Fruit fly (Drosophila melanogaster) whole organism, embryonic: ENCODE data around the gene Ac13E.

Source experiments
- BEAF-32 ChIP-seq: fragments of 200-800 bp; sonication (Bioruptor generic); optimal IDR thresholded peaks from 3 replicates; lab custom pipeline; 2017; ENCODE audit warnings: missing biosample characterization, missing genetic modification characterization, mild to moderate bottlenecking, moderate library complexity, missing genetic modification reagents
- CG10209 ChIP-seq: fragments of 200-800 bp; sonication (Bioruptor generic); optimal IDR thresholded peaks from 3 replicates; lab custom pipeline; 2017; ENCODE audit warnings: missing biosample characterization, mild to moderate bottlenecking, missing genetic modification characterization, missing genetic modification reagents
- CG11560 ChIP-seq: fragments of 200-800 bp; sonication (Bioruptor generic); IDR thresholded peaks from 3 replicates; pipeline ENCODE4 v1.3.6; 2022; ENCODE audit warnings: missing biosample characterization, missing genetic modification characterization
- CG12391 ChIP-seq: fragments of 200-800 bp; sonication (Bioruptor generic); optimal IDR thresholded peaks from 3 replicates; lab custom pipeline; 2018; ENCODE audit warnings: missing biosample characterization, mild to moderate bottlenecking, missing genetic modification characterization, moderate library complexity
- CG14710 ChIP-seq: fragments of 200-800 bp; sonication (Bioruptor generic); optimal IDR thresholded peaks from 3 replicates; lab custom pipeline; 2019; ENCODE audit warnings: missing biosample characterization, mild to moderate bottlenecking, missing genetic modification characterization, moderate library complexity
- CG15514 ChIP-seq: fragments of 200-800 bp; sonication (Bioruptor generic); optimal IDR thresholded peaks from 3 replicates; lab custom pipeline; 2017; ENCODE audit warnings: missing biosample characterization, missing genetic modification characterization, mild to moderate bottlenecking, moderate library complexity, missing genetic modification reagents
- CG1602 ChIP-seq: fragments of 200-800 bp; sonication (Bioruptor generic); optimal IDR thresholded peaks from 3 replicates; lab custom pipeline; 2016; ENCODE audit warnings: missing biosample characterization, missing genetic modification characterization
- CG17361 ChIP-seq: fragments of 200-800 bp; sonication (Bioruptor generic); IDR thresholded peaks from 3 replicates; pipeline ENCODE4 v1.3.6; 2022; ENCODE audit warnings: missing biosample characterization, missing genetic modification characterization
- CG31365 ChIP-seq: fragments of 200-800 bp; sonication (Bioruptor generic); optimal IDR thresholded peaks from 2 replicates; lab custom pipeline; 2018; ENCODE audit warnings: missing biosample characterization, mild to moderate bottlenecking, missing genetic modification characterization
- CG32767 ChIP-seq: fragments of 200-800 bp; sonication (Bioruptor generic); IDR thresholded peaks from 2 replicates; pipeline ENCODE4 v1.3.6; 2022; ENCODE audit warnings: missing biosample characterization, missing genetic modification characterization
- CG3838 ChIP-seq: fragments of 200-800 bp; sonication (Bioruptor generic); optimal IDR thresholded peaks from 3 replicates; lab custom pipeline; 2016; ENCODE audit warnings: missing biosample characterization, missing genetic modification characterization
- CG42726 ChIP-seq: fragments of 200-800 bp; sonication (Bioruptor generic); IDR thresholded peaks from 2 replicates; pipeline ENCODE4 v1.3.6; 2022; ENCODE audit warnings: missing biosample characterization, missing genetic modification characterization; ENCODE audit not compliant: partially characterized antibody
- CG7839 ChIP-seq: fragments of 200-800 bp; sonication (Bioruptor generic); optimal IDR thresholded peaks from 3 replicates; lab custom pipeline; 2018; ENCODE audit warnings: missing biosample characterization, mild to moderate bottlenecking, missing genetic modification characterization, moderate library complexity
- CG9817 ChIP-seq: fragments of 200-800 bp; sonication (Bioruptor generic); optimal IDR thresholded peaks from 2 replicates; lab custom pipeline; 2018; ENCODE audit warnings: missing biosample characterization, mild to moderate bottlenecking, missing genetic modification characterization, moderate library complexity
- Chrac-16 ChIP-seq: fragments of 200-800 bp; sonication (Bioruptor generic); optimal IDR thresholded peaks from 3 replicates; lab custom pipeline; 2016; ENCODE audit warnings: missing biosample characterization, missing genetic modification characterization
- CoRest ChIP-seq: fragments of 200-800 bp; sonication (Bioruptor generic); optimal IDR thresholded peaks from 3 replicates; lab custom pipeline; 2018; ENCODE audit warnings: missing biosample characterization, mild to moderate bottlenecking, missing genetic modification characterization, moderate library complexity
- Dbx ChIP-seq: fragments of 200-800 bp; sonication (Bioruptor generic); IDR thresholded peaks from 3 replicates; pipeline ENCODE4 v1.3.6; 2022; ENCODE audit warnings: missing biosample characterization, missing genetic modification characterization
- Dll ChIP-seq: fragments of 200-800 bp; sonication (Bioruptor generic); IDR thresholded peaks from 4 replicates; pipeline ENCODE4 v1.3.6; 2022; ENCODE audit warnings: missing biosample characterization, missing genetic modification characterization; ENCODE audit not compliant: partially characterized antibody
- Doc3 ChIP-seq: fragments of 200-800 bp; sonication (Bioruptor generic); IDR thresholded peaks from 3 replicates; pipeline ENCODE4 v1.3.6; 2022; ENCODE audit warnings: missing biosample characterization, missing genetic modification characterization; ENCODE audit not compliant: partially characterized antibody
- E2f2 ChIP-seq: fragments of 200-800 bp; sonication (Bioruptor generic); IDR thresholded peaks from 2 replicates; pipeline ENCODE4 v1.3.6; 2022; ENCODE audit warnings: missing biosample characterization, missing genetic modification characterization
- Lhr ChIP-seq: fragments of 200-800 bp; sonication (Bioruptor generic); optimal IDR thresholded peaks from 3 replicates; lab custom pipeline; 2017; ENCODE audit warnings: mild to moderate bottlenecking, missing biosample characterization, missing genetic modification reagents, missing genetic modification characterization
- NC2α ChIP-seq: fragments of 200-800 bp; sonication (Bioruptor generic); optimal IDR thresholded peaks from 2 replicates; lab custom pipeline; 2016; ENCODE audit warnings: missing biosample characterization, missing genetic modification characterization
- Nf-YC ChIP-seq: fragments of 200-800 bp; optimal IDR thresholded peaks from 3 replicates; lab custom pipeline; 2019; ENCODE audit warnings: missing biosample characterization, mild to moderate bottlenecking, missing genetic modification characterization, moderate library complexity
- Optix ChIP-seq: fragments of 200-800 bp; sonication (Bioruptor generic); IDR thresholded peaks from 3 replicates; pipeline ENCODE4 v1.3.6; 2022; ENCODE audit warnings: missing biosample characterization, missing genetic modification characterization
- Ssrp ChIP-seq: fragments of 200-800 bp; sonication (Bioruptor generic); optimal IDR thresholded peaks from 2 replicates; lab custom pipeline; 2018; ENCODE audit warnings: missing biosample characterization, mild to moderate bottlenecking, missing genetic modification characterization, moderate library complexity
- abd-A ChIP-seq: fragments of 200-800 bp; sonication (Bioruptor generic); optimal IDR thresholded peaks from 3 replicates; lab custom pipeline; 2019; ENCODE audit warnings: missing biosample characterization, mild to moderate bottlenecking, missing genetic modification characterization, moderate library complexity
- amos ChIP-seq: fragments of 200-800 bp; sonication (Bioruptor generic); IDR thresholded peaks from 2 replicates; pipeline ENCODE4 v1.3.6; 2022; ENCODE audit warnings: missing biosample characterization, missing genetic modification characterization; ENCODE audit not compliant: partially characterized antibody
- ap ChIP-seq: fragments of 200-800 bp; sonication (Bioruptor generic); IDR thresholded peaks from 2 replicates; pipeline ENCODE4 v1.3.6; 2022; ENCODE audit warnings: missing biosample characterization, missing genetic modification characterization
- bsh ChIP-seq, 2 experiments: fragments of 200-800 bp; sonication (Bioruptor generic); optimal IDR thresholded peaks; 2 replicates each; lab custom pipeline; 2017 to 2018; ENCODE audit warnings: mild to moderate bottlenecking in 2 of 2, missing biosample characterization in 2 of 2, missing genetic modification characterization in 2 of 2, moderate library complexity in 1 of 2
- cad ChIP-seq: fragments of >200 bp; optimal IDR thresholded peaks from 2 replicates; lab custom pipeline; 2017; ENCODE audit warnings: missing biosample characterization, missing genetic modification characterization
- chif ChIP-seq, 2 experiments: fragments of 200-800 bp; sonication (Bioruptor generic); optimal IDR thresholded peaks; 3 replicates each; lab custom pipeline; 2016; ENCODE audit warnings: missing biosample characterization in 2 of 2, missing genetic modification characterization in 2 of 2
- corto ChIP-seq: fragments of 200-800 bp; sonication (Bioruptor generic); optimal IDR thresholded peaks from 2 replicates; lab custom pipeline; 2016; ENCODE audit warnings: missing biosample characterization, mild to moderate bottlenecking, missing genetic modification characterization, moderate library complexity
- dimm ChIP-seq: fragments of 200-800 bp; sonication (Bioruptor generic); IDR thresholded peaks from 2 replicates; pipeline ENCODE4 v1.3.6; 2022; ENCODE audit warnings: missing biosample characterization, missing genetic modification characterization
- hbn ChIP-seq: fragments of 200-800 bp; sonication (Bioruptor generic); IDR thresholded peaks from 2 replicates; pipeline ENCODE4 v1.3.6; 2022; ENCODE audit warnings: missing biosample characterization, missing genetic modification characterization; ENCODE audit not compliant: partially characterized antibody
- jumu ChIP-seq: fragments of 200-800 bp; sonication (Bioruptor generic); optimal IDR thresholded peaks from 3 replicates; lab custom pipeline; 2016; ENCODE audit warnings: missing biosample characterization, missing genetic modification characterization
- knrl ChIP-seq: fragments of 200-800 bp; sonication (Bioruptor generic); IDR thresholded peaks from 3 replicates; pipeline ENCODE4 v1.3.6; 2022; ENCODE audit warnings: missing biosample characterization, missing genetic modification characterization; ENCODE audit not compliant: partially characterized antibody
- mam ChIP-seq: fragments of 200-800 bp; sonication (Bioruptor generic); optimal IDR thresholded peaks from 3 replicates; lab custom pipeline; 2016; ENCODE audit warnings: missing biosample characterization, missing genetic modification characterization
- mld ChIP-seq: fragments of 200-800 bp; sonication (Bioruptor generic); IDR thresholded peaks from 3 replicates; pipeline ENCODE4 v1.3.6; 2022; ENCODE audit warnings: missing biosample characterization, missing genetic modification characterization; ENCODE audit not compliant: partially characterized antibody
- nmo ChIP-seq: fragments of 200-800 bp; sonication (Bioruptor generic); optimal IDR thresholded peaks from 2 replicates; lab custom pipeline; 2018; ENCODE audit warnings: missing biosample characterization, mild to moderate bottlenecking, missing genetic modification characterization, moderate library complexity
- phol ChIP-seq: fragments of 200-800 bp; sonication (Bioruptor generic); optimal IDR thresholded peaks from 3 replicates; lab custom pipeline; 2018; ENCODE audit warnings: missing biosample characterization, mild to moderate bottlenecking, missing genetic modification characterization, moderate library complexity
- prd ChIP-seq, 3 experiments: fragments of >200 bp in 2 of 3; fragments of 200-800 bp in 1 of 3; sonication (Bioruptor generic) in 1 of 3; optimal IDR thresholded peaks in 2 of 3; IDR thresholded peaks in 1 of 3; 2 replicates in 2 of 3; 3 replicates in 1 of 3; pipeline versions ENCODE4 v1.3.6 to Lab custom; 2017 to 2022; ENCODE audit warnings: missing biosample characterization in 1 of 3, missing genetic modification characterization in 1 of 3
- pzg ChIP-seq: fragments of 200-800 bp; sonication (Bioruptor generic); optimal IDR thresholded peaks from 3 replicates; lab custom pipeline; 2018; ENCODE audit warnings: missing biosample characterization, mild to moderate bottlenecking, missing genetic modification characterization, moderate library complexity
- row ChIP-seq: fragments of 200-800 bp; sonication (Bioruptor generic); IDR thresholded peaks from 3 replicates; pipeline ENCODE4 v1.3.6; 2022; ENCODE audit warnings: missing biosample characterization, missing genetic modification characterization
- sisA ChIP-seq: fragments of 200-800 bp; sonication (Bioruptor generic); IDR thresholded peaks from 2 replicates; pipeline ENCODE4 v1.3.6; 2022; ENCODE audit warnings: missing biosample characterization, missing genetic modification characterization
- slbo ChIP-seq: fragments of 200-800 bp; sonication (Bioruptor generic); IDR thresholded peaks from 2 replicates; pipeline ENCODE4 v1.3.6; 2022; ENCODE audit warnings: missing biosample characterization, missing genetic modification characterization
- sob ChIP-seq: fragments of 200-800 bp; sonication (Bioruptor generic); IDR thresholded peaks from 2 replicates; pipeline ENCODE4 v1.3.6; 2022; ENCODE audit warnings: missing biosample characterization, missing genetic modification characterization
- trem ChIP-seq: fragments of 200-800 bp; optimal IDR thresholded peaks from 3 replicates; lab custom pipeline; 2019; ENCODE audit warnings: missing biosample characterization, mild to moderate bottlenecking, missing genetic modification characterization, moderate library complexity
- vnd ChIP-seq: fragments of 200-800 bp; sonication (Bioruptor generic); IDR thresholded peaks from 3 replicates; pipeline ENCODE4 v1.3.6; 2022; ENCODE audit warnings: missing biosample characterization, missing genetic modification characterization; ENCODE audit not compliant: partially characterized antibody

Gene Ac13E

dm6 chrX:15475367-15475789 lies 78.7 kb downstream of the Ac13E start, which contains the start of gene mh (continued):
- TF ChIP-seq CG7839 (tag; lab: Kevin White, UChicago) (no peak), ap (GFP tag; lab: Robert Waterston, UW) (no peak), sisA (GFP tag; lab: Robert Waterston, UW) (peak; percentile 50), CG3838 (no peak), Optix (GFP tag; lab: Robert Waterston, UW) (no peak), CG10209 (GFP tag; lab: Kevin White, UChicago) (no peak), amos (peak; percentile 75), bsh (GFP tag; optimal IDR thresholded peaks at IDR 0.05; lab: Kevin White, UChicago) (peak in 1 of 2 experiments; percentile 10), phol (tag; lab: Kevin White, UChicago) (peak; percentile 51), mam (GFP tag; lab: Kevin White, UChicago) (peak; percentile 10), corto (GFP tag; lab: Kevin White, UChicago) (no peak), Doc3 (GFP tag; lab: Robert Waterston, UW) (0 out of 3 replicates have a peak, but pooled peaks have one; percentile 39), jumu (GFP tag; lab: Kevin White, UChicago) (peak; percentile 5), trem (tag; lab: Kevin White, UChicago) (peak; percentile 9), CG42726 (GFP tag; lab: Robert Waterston, UW) (0 out of 2 replicates have a peak, but pooled peaks have one; percentile 28), nmo (GFP tag; lab: Kevin White, UChicago) (peak; percentile 62), NC2α (GFP tag; lab: Kevin White, UChicago) (no peak), Ssrp (no peak), CG1602 (GFP tag; lab: Kevin White, UChicago) (no peak), prd (optimal IDR thresholded peaks at IDR 0.05; lab: Kevin White, UChicago) (no peak), prd (GFP tag; IDR thresholded peaks at IDR 0.05; lab: Robert Waterston, UW) (0 out of 3 replicates have a peak, but pooled peaks have one; percentile 31), dimm (no peak), cad (GFP tag; lab: Kevin White, UChicago) (no peak), knrl (GFP tag; lab: Robert Waterston, UW) (peak; percentile 59), Chrac-16 (GFP tag; lab: Kevin White, UChicago) (peak; percentile 34), CG31365 (tag; lab: Kevin White, UChicago) (no peak), CG11560 (tag; lab: Robert Waterston, UW) (no peak), hbn (GFP tag; lab: Robert Waterston, UW) (peak; percentile 21; the same call in 1 of the 2 replicates), CG14710 (tag; lab: Kevin White, UChicago) (peak; percentile 30), row (GFP tag; lab: Robert Waterston, UW) (peak; percentile 57), CG9817 (tag; lab: Kevin White, UChicago) (peak; percentile 32), CG12391 (tag; lab: Kevin White, UChicago) (peak; percentile 38), slbo (GFP tag; lab: Robert Waterston, UW) (peak; percentile 48), Nf-YC (tag; lab: Kevin White, UChicago) (peak; percentile 21), sob (GFP tag; lab: Robert Waterston, UW) (no peak; the same call in 1 of the 2 replicates), CoRest (tag; lab: Kevin White, UChicago) (peak; percentile 60), vnd (GFP tag; lab: Robert Waterston, UW) (peak; percentile 68; the same call in 2 of the 3 replicates), BEAF-32 (peak; percentile 73), Dll (GFP tag; lab: Robert Waterston, UW) (peak; percentile 57; the same call in 2 of the 4 replicates), abd-A (tag; lab: Kevin White, UChicago) (no peak), Lhr (GFP tag; lab: Kevin White, UChicago) (peak; percentile 14), CG32767 (0 out of 2 replicates have a peak, but pooled peaks have one; percentile 16), E2f2 (GFP tag; lab: Robert Waterston, UW) (peak; percentile 83), CG15514 (GFP tag; lab: Kevin White, UChicago) (peak; percentile 48), mld (GFP tag; lab: Robert Waterston, UW) (peak; percentile 46; the same call in 1 of the 3 replicates), Dbx (GFP tag; lab: Robert Waterston, UW) (no peak), chif (GFP tag; optimal IDR thresholded peaks at IDR 0.05; lab: Kevin White, UChicago) (no peak), CG17361 (GFP tag; lab: Robert Waterston, UW) (peak; percentile 60; the same call in 2 of the 3 replicates), pzg (GFP tag; lab: Kevin White, UChicago) (peak; percentile 68)
